Worm (Caenorhabditis elegans) whole organism, mixed stage, embryonic: Measurements from ENCODE around the gene Y54G2A.10.

Experiments used
- blmp-1 ChIP-seq: fragments of 150-350 bp; optimal IDR thresholded peaks from 2 replicates; lab custom pipeline; 2014; ENCODE audit warnings: missing biosample characterization, missing genetic modification characterization
- cnd-1 ChIP-seq: fragments of 200-800 bp; sonication (Bioruptor generic); optimal IDR thresholded peaks from 2 replicates; lab custom pipeline; 2018; ENCODE audit warnings: mild to moderate bottlenecking, missing genetic modification characterization, missing compliant biosample characterization
- elt-1 ChIP-seq: sonication (generic microtip); optimal IDR thresholded peaks from 2 replicates; lab custom pipeline; 2017; ENCODE audit warnings: missing genetic modification characterization, mild to moderate bottlenecking, missing compliant biosample characterization, antibody characterized with exemption, moderate library complexity, borderline replicate concordance; ENCODE audit not compliant: insufficient read depth
- hlh-1 ChIP-seq: fragments of 150-350 bp; optimal IDR thresholded peaks from 2 replicates; lab custom pipeline; 2014; ENCODE audit warnings: missing biosample characterization, missing genetic modification reagents, missing genetic modification characterization
- mep-1 ChIP-seq: fragments of 150-350 bp; optimal IDR thresholded peaks from 2 replicates; lab custom pipeline; 2017; ENCODE audit warnings: missing biosample characterization, missing genetic modification reagents, missing genetic modification characterization, inconsistent platforms
- nhr-12 ChIP-seq: fragments of 150-350 bp; optimal IDR thresholded peaks from 2 replicates; lab custom pipeline; 2014; ENCODE audit warnings: missing biosample characterization, missing genetic modification characterization
- nhr-2 ChIP-seq: fragments of 150-350 bp; optimal IDR thresholded peaks from 2 replicates; lab custom pipeline; 2014; ENCODE audit warnings: missing biosample characterization, missing genetic modification characterization
- nhr-28 ChIP-seq: fragments of 150-350 bp; optimal IDR thresholded peaks from 2 replicates; lab custom pipeline; 2014; ENCODE audit warnings: missing biosample characterization, missing genetic modification characterization
- nhr-76 ChIP-seq: sonication (generic microtip); optimal IDR thresholded peaks from 2 replicates; lab custom pipeline; 2017; ENCODE audit warnings: missing biosample characterization, missing genetic modification characterization
- pha-4 ChIP-seq: fragments of 150-350 bp; optimal IDR thresholded peaks from 2 replicates; lab custom pipeline; 2018; ENCODE audit warnings: missing biosample characterization, missing genetic modification reagents, missing genetic modification characterization
- snpc-4 ChIP-seq: fragments of 150-350 bp; optimal IDR thresholded peaks from 2 replicates; lab custom pipeline; 2014; ENCODE audit warnings: missing biosample characterization, missing genetic modification characterization
- unc-39 ChIP-seq: fragments of 150-350 bp; optimal IDR thresholded peaks from 2 replicates; lab custom pipeline; 2014; ENCODE audit warnings: missing biosample characterization, missing genetic modification characterization
- ztf-11 ChIP-seq: fragments of 150-350 bp; optimal IDR thresholded peaks from 2 replicates; lab custom pipeline; 2014; ENCODE audit warnings: missing biosample characterization, missing genetic modification characterization

DNA sequence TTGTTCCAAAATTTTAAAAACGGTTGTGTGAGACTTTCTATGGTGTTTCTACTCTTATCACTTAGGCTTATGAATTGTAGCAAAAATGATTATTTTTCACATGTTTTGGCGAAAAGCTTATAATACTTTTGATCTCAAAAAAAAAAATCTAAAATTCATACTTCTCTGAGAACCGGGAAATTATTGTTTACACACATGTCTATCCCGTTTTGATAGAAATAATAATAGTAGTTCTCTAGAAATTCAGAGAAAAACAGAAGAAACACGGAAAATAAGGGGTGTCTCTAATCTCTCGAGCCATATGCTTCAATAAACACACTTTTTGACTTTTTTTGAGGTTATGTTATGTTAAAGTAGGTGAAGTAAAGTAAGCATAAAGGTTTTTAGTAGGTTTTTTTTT, 48.9 kb upstream of the Y54G2A.10 start:
- no peak for TF ChIP-seq nhr-2
- TF ChIP-seq pha-4 (tag; lab: Kevin White, UChicago) = no peak
- no peak for TF ChIP-seq snpc-4
- no peak for TF ChIP-seq ztf-11 (tag; lab: Kevin White, UChicago)
- TF ChIP-seq cnd-1 (tag; lab: Kevin White, UChicago) = no peak
- no peak for TF ChIP-seq nhr-76 (tag; lab: Kevin White, UChicago)
- no peak for TF ChIP-seq hlh-1 (tag; lab: Kevin White, UChicago)
- TF ChIP-seq mep-1 (tag; lab: Kevin White, UChicago) = no peak
- no peak for TF ChIP-seq nhr-28 (tag; lab: Kevin White, UChicago)
- no peak for TF ChIP-seq elt-1
- no peak for TF ChIP-seq nhr-12
- TF ChIP-seq unc-39 = no peak
- no peak for TF ChIP-seq blmp-1 (tag; lab: Kevin White, UChicago)
